Worm (Caenorhabditis elegans) whole organism, L3 larva: ENCODE data around the gene sft-4.

Experiments
- daf-12 ChIP-seq: fragments of 150-350 bp; optimal IDR thresholded peaks from 2 replicates; lab custom pipeline; 2014; ENCODE audit warnings: missing biosample characterization, missing genetic modification reagents, missing genetic modification characterization
- egl-27 ChIP-seq: sonication (generic microtip); optimal IDR thresholded peaks from 4 replicates; lab custom pipeline; 2017; ENCODE audit warnings: missing biosample characterization, missing genetic modification reagents, missing genetic modification characterization
- elt-2 ChIP-seq: sonication (generic microtip); optimal IDR thresholded peaks from 2 replicates; lab custom pipeline; 2016; ENCODE audit warnings: missing genetic modification reagents, mild to moderate bottlenecking, missing genetic modification characterization, missing compliant biosample characterization
- fos-1 ChIP-seq: fragments of 150-350 bp; optimal IDR thresholded peaks from 2 replicates; lab custom pipeline; 2014; ENCODE audit warnings: missing biosample characterization, missing genetic modification characterization
- jun-1 ChIP-seq: fragments of 150-350 bp; optimal IDR thresholded peaks from 2 replicates; lab custom pipeline; 2014; ENCODE audit warnings: missing biosample characterization, missing genetic modification reagents, missing genetic modification characterization
- nhr-11 ChIP-seq: fragments of 150-350 bp; optimal IDR thresholded peaks from 2 replicates; lab custom pipeline; 2014; ENCODE audit warnings: missing biosample characterization, missing genetic modification characterization
- nhr-77 ChIP-seq: fragments of 150-350 bp; optimal IDR thresholded peaks from 2 replicates; lab custom pipeline; 2014; ENCODE audit warnings: missing biosample characterization, missing genetic modification characterization
- pha-4 ChIP-seq: fragments of 150-350 bp; optimal IDR thresholded peaks from 2 replicates; lab custom pipeline; 2014; ENCODE audit warnings: missing biosample characterization, missing genetic modification reagents, missing genetic modification characterization
- snpc-4 ChIP-seq: fragments of 150-350 bp; optimal IDR thresholded peaks from 2 replicates; lab custom pipeline; 2014; ENCODE audit warnings: missing biosample characterization, missing genetic modification characterization
- unc-62 ChIP-seq: fragments of 150-350 bp; sonication (generic microtip); optimal IDR thresholded peaks from 4 replicates; lab custom pipeline; 2014; ENCODE audit warnings: missing biosample characterization, missing genetic modification reagents, missing genetic modification characterization
- ztf-11 ChIP-seq: fragments of 150-350 bp; optimal IDR thresholded peaks from 2 replicates; lab custom pipeline; 2014; ENCODE audit warnings: missing biosample characterization, missing genetic modification characterization

DNA sequence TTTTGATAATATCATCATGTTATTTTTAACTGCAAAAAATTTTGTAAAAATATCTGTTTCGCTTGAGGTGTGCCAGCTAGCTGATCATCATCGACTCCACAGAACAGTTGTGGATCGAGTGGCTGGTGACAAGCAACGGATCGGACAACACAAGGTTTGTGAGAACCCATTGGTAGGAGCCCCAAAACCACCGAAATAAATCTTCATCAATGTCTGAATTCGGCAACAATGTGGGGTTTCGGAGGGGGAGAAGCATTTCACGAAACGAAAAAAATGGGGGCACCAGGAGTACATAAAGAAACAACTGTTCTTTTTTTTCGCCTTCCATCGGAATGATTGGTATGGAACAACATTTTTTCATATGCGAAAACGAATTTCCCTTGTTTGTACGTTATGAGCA lies 34.8 kb upstream of the sft-4 start:
- TF ChIP-seq elt-2 (no peak), unc-62 (GFP tag; lab: Kevin White, UChicago) (no peak), daf-12 (no peak), pha-4 (tag; lab: Kevin White, UChicago) (no peak), fos-1 (tag; lab: Kevin White, UChicago) (no peak), nhr-77 (tag; lab: Kevin White, UChicago) (no peak), nhr-11 (tag; lab: Kevin White, UChicago) (no peak), egl-27 (tag; lab: Kevin White, UChicago) (no peak), jun-1 (tag; lab: Kevin White, UChicago) (no peak), ztf-11 (no peak), snpc-4 (tag; lab: Kevin White, UChicago) (no peak)
